Worm (Caenorhabditis elegans) whole organism, L2 larva: ENCODE measurements around the gene lin-1.

ENCODE experiments used
- Y55F3AM.14 ChIP-seq: fragments of 200-800 bp; sonication (Bioruptor generic); optimal IDR thresholded peaks from 2 replicates; lab custom pipeline; 2018; ENCODE audit warnings: mild to moderate bottlenecking, missing genetic modification characterization, missing compliant biosample characterization
- aly-2 ChIP-seq: fragments of 150-350 bp; optimal IDR thresholded peaks from 2 replicates; lab custom pipeline; 2014; ENCODE audit warnings: missing biosample characterization, missing genetic modification characterization
- ama-1 ChIP-seq: fragments of 150-350 bp; optimal IDR thresholded peaks from 2 replicates; lab custom pipeline; 2018; ENCODE audit warnings: inconsistent platforms
- blmp-1 ChIP-seq: sonication (generic microtip); optimal IDR thresholded peaks from 2 replicates; lab custom pipeline; 2017; ENCODE audit warnings: missing genetic modification characterization, mild to moderate bottlenecking, missing compliant biosample characterization, antibody characterized with exemption, moderate library complexity; ENCODE audit not compliant: insufficient read depth
- ceh-16 ChIP-seq: fragments of 150-350 bp; optimal IDR thresholded peaks from 2 replicates; lab custom pipeline; 2014; ENCODE audit warnings: missing biosample characterization, missing genetic modification characterization
- ceh-82 ChIP-seq: fragments of 150-350 bp; optimal IDR thresholded peaks from 2 replicates; lab custom pipeline; 2014; ENCODE audit warnings: missing biosample characterization, missing genetic modification characterization
- lsy-2 ChIP-seq, 2 experiments: fragments of 150-350 bp in 1 of 2; sonication (generic microtip) in 1 of 2; optimal IDR thresholded peaks; 2 replicates each; lab custom pipeline; 2014 to 2017; ENCODE audit warnings: missing biosample characterization in 2 of 2, missing genetic modification characterization in 2 of 2
- nhr-11 ChIP-seq: fragments of 150-350 bp; optimal IDR thresholded peaks from 2 replicates; lab custom pipeline; 2014; ENCODE audit warnings: missing biosample characterization, missing genetic modification characterization
- nhr-77 ChIP-seq: fragments of 150-350 bp; optimal IDR thresholded peaks from 2 replicates; lab custom pipeline; 2014; ENCODE audit warnings: missing biosample characterization, missing genetic modification characterization
- unc-39 ChIP-seq: fragments of 150-350 bp; optimal IDR thresholded peaks from 2 replicates; lab custom pipeline; 2014; ENCODE audit warnings: missing biosample characterization, missing genetic modification characterization
- unc-62 ChIP-seq: fragments of 150-350 bp; optimal IDR thresholded peaks from 2 replicates; lab custom pipeline; 2014; ENCODE audit warnings: missing biosample characterization, missing genetic modification reagents, missing genetic modification characterization
- ztf-1 ChIP-seq: fragments of 200-800 bp; sonication (Bioruptor generic); conservative IDR thresholded peaks from 2 replicates; pipeline ENCODE4 v1.3.6; 2022; ENCODE audit warnings: missing genetic modification characterization, missing compliant biosample characterization
- ztf-4 ChIP-seq: fragments of 150-350 bp; optimal IDR thresholded peaks from 2 replicates; lab custom pipeline; 2014; ENCODE audit warnings: missing biosample characterization, missing genetic modification characterization

DNA sequence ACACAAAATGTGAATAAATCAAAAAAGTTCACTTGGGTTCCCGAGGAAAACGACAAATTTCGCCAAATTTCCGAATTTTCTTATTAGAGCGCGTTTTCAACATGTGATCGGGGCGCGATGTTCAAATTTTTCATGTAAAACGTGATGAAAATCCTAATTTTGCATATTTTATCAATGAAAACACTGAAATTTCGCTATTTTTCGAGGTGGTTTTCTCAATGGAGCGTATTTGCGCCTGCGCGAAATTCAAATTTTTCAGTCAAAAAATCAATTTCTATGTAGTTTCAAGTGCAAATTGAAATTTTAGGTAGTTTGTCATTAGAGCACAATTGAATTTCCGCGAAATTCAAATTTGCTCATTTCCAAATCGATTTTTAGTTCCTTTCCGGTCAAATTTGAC lies 7.3 kb upstream of the lin-1 start:
- TF ChIP-seq ceh-82, result no peak
- TF ChIP-seq unc-62 (GFP tag; lab: Kevin White, UChicago), result no peak
- no peak for TF ChIP-seq nhr-77 (tag; lab: Kevin White, UChicago)
- TF ChIP-seq Y55F3AM.14 (GFP tag; lab: Kevin White, UChicago), result no peak
- no peak for TF ChIP-seq ama-1 (lab: Kevin White, UChicago)
- TF ChIP-seq ceh-16 (tag; lab: Kevin White, UChicago), result no peak
- TF ChIP-seq aly-2 (tag; lab: Kevin White, UChicago), result no peak
- TF ChIP-seq blmp-1 (tag; lab: Kevin White, UChicago), result no peak
- TF ChIP-seq ztf-4 (tag; lab: Kevin White, UChicago), result no peak
- TF ChIP-seq ztf-1 (GFP tag; lab: Robert Waterston, UW), result no peak
- TF ChIP-seq lsy-2 (tag; optimal IDR thresholded peaks at IDR 0.05; lab: Kevin White, UChicago), result no peak
- no peak for TF ChIP-seq nhr-11 (tag; lab: Kevin White, UChicago)
- TF ChIP-seq unc-39 (tag; lab: Kevin White, UChicago), result no peak
